Worm (Caenorhabditis elegans) whole organism, L1 larva: ENCODE results near the gene Y102A11A.2.

Experiments used
- C04F5.9 ChIP-seq: sonication (generic microtip); optimal IDR thresholded peaks from 2 replicates; lab custom pipeline; 2016; ENCODE audit warnings: missing genetic modification characterization, missing compliant biosample characterization
- alr-1 ChIP-seq: fragments of 200-800 bp; sonication (Bioruptor generic); optimal IDR thresholded peaks from 2 replicates; lab custom pipeline; 2018; ENCODE audit warnings: borderline replicate concordance, mild to moderate bottlenecking, missing genetic modification characterization, missing compliant biosample characterization
- ama-1 ChIP-seq: fragments of 150-350 bp; optimal IDR thresholded peaks from 2 replicates; lab custom pipeline; 2014
- blmp-1 ChIP-seq: fragments of 150-350 bp; optimal IDR thresholded peaks from 2 replicates; lab custom pipeline; 2014; ENCODE audit warnings: missing biosample characterization, missing genetic modification characterization
- ceh-63 ChIP-seq: fragments of 200-800 bp; sonication (Bioruptor generic); optimal IDR thresholded peaks from 2 replicates; lab custom pipeline; 2018; ENCODE audit warnings: mild to moderate bottlenecking, missing genetic modification characterization, missing compliant biosample characterization
- ceh-8 ChIP-seq: fragments of 200-800 bp; sonication (Bioruptor generic); optimal IDR thresholded peaks from 2 replicates; lab custom pipeline; 2018; ENCODE audit warnings: mild to moderate bottlenecking, missing genetic modification characterization, moderate library complexity, missing compliant biosample characterization
- egl-13 ChIP-seq: sonication (generic microtip); optimal IDR thresholded peaks from 2 replicates; lab custom pipeline; 2016; ENCODE audit warnings: missing genotype, missing genetic modification reagents, missing genetic modification characterization, missing compliant biosample characterization
- egl-27 ChIP-seq, 2 experiments: fragments of 150-350 bp in 1 of 2; sonication (generic microtip); optimal IDR thresholded peaks; 3 replicates each; lab custom pipeline; 2017 to 2018; ENCODE audit warnings: missing biosample characterization in 2 of 2, missing genetic modification characterization in 2 of 2, missing genetic modification reagents in 2 of 2
- elt-2 ChIP-seq: sonication (generic microtip); optimal IDR thresholded peaks from 2 replicates; lab custom pipeline; 2016; ENCODE audit warnings: missing genetic modification characterization, mild to moderate bottlenecking, inconsistent platforms, missing compliant biosample characterization, missing genetic modification reagents
- elt-3 ChIP-seq, 6 experiments: fragments of 150-350 bp in 1 of 6; sonication (generic microtip); optimal IDR thresholded peaks; 2 replicates each; lab custom pipeline; 2017 to 2018; ENCODE audit warnings: missing biosample characterization in 6 of 6, missing genetic modification characterization in 6 of 6, inconsistent platforms in 1 of 6
- fkh-10 ChIP-seq: sonication (generic microtip); optimal IDR thresholded peaks from 2 replicates; lab custom pipeline; 2017; ENCODE audit warnings: missing biosample characterization, missing genetic modification reagents, missing genetic modification characterization
- fkh-4 ChIP-seq: sonication (generic microtip); optimal IDR thresholded peaks from 2 replicates; lab custom pipeline; 2016; ENCODE audit warnings: missing compliant biosample characterization, missing genetic modification characterization, borderline replicate concordance
- fkh-8 ChIP-seq: sonication (generic microtip); optimal IDR thresholded peaks from 2 replicates; lab custom pipeline; 2016; ENCODE audit warnings: mild to moderate bottlenecking, missing genetic modification characterization, missing compliant biosample characterization
- fos-1 ChIP-seq: fragments of 150-350 bp; optimal IDR thresholded peaks from 2 replicates; lab custom pipeline; 2014; ENCODE audit warnings: missing biosample characterization, missing genetic modification characterization
- hlh-17 ChIP-seq: fragments of 200-800 bp; sonication (Bioruptor generic); optimal IDR thresholded peaks from 2 replicates; lab custom pipeline; 2018; ENCODE audit warnings: missing genetic modification characterization, mild to moderate bottlenecking, missing compliant biosample characterization, moderate library complexity, borderline replicate concordance
- irx-1 ChIP-seq: sonication (generic microtip); optimal IDR thresholded peaks from 2 replicates; lab custom pipeline; 2016; ENCODE audit warnings: missing genetic modification characterization, missing compliant biosample characterization
- lin-14 ChIP-seq: fragments of 200-800 bp; sonication (Bioruptor generic); optimal IDR thresholded peaks from 2 replicates; lab custom pipeline; 2018; ENCODE audit warnings: mild to moderate bottlenecking, missing genetic modification characterization, moderate library complexity, missing compliant biosample characterization
- lin-15B ChIP-seq: fragments of 150-350 bp; sonication (generic microtip); optimal IDR thresholded peaks from 3 replicates; lab custom pipeline; 2014; ENCODE audit warnings: missing biosample characterization, missing genetic modification characterization
- lin-39 ChIP-seq: fragments of 150-350 bp; optimal IDR thresholded peaks from 2 replicates; lab custom pipeline; 2014; ENCODE audit warnings: missing biosample characterization, missing genetic modification reagents, missing genetic modification characterization
- mab-9 ChIP-seq: fragments of 200-800 bp; sonication (Bioruptor generic); IDR thresholded peaks from 2 replicates; pipeline ENCODE4 v1.3.6; 2022; ENCODE audit warnings: missing genetic modification reagents, missing genetic modification characterization, missing compliant biosample characterization
- mep-1 ChIP-seq: fragments of 150-350 bp; optimal IDR thresholded peaks from 2 replicates; lab custom pipeline; 2014; ENCODE audit warnings: missing biosample characterization, missing genetic modification characterization
- nhr-28 ChIP-seq: fragments of 150-350 bp; optimal IDR thresholded peaks from 2 replicates; lab custom pipeline; 2014; ENCODE audit warnings: missing biosample characterization, missing genetic modification characterization
- nhr-71 ChIP-seq: sonication (generic microtip); optimal IDR thresholded peaks from 2 replicates; lab custom pipeline; 2016; ENCODE audit warnings: mild to moderate bottlenecking, missing genetic modification characterization, moderate library complexity, missing compliant biosample characterization
- nhr-77 ChIP-seq: fragments of 150-350 bp; optimal IDR thresholded peaks from 2 replicates; lab custom pipeline; 2014; ENCODE audit warnings: missing biosample characterization, missing genetic modification characterization
- nhr-85 ChIP-seq: sonication (generic microtip); peaks from one replicate; lab custom pipeline; 2016; ENCODE audit warnings: missing genetic modification characterization, inconsistent platforms, missing compliant biosample characterization
- pag-3 ChIP-seq: sonication (generic microtip); optimal IDR thresholded peaks from 2 replicates; lab custom pipeline; 2017; ENCODE audit warnings: missing genetic modification characterization, mild to moderate bottlenecking, missing compliant biosample characterization, antibody characterized with exemption, borderline replicate concordance; ENCODE audit not compliant: insufficient read depth
- pax-3 ChIP-seq: fragments of 200-800 bp; sonication (Bioruptor generic); optimal IDR thresholded peaks from 2 replicates; lab custom pipeline; 2018; ENCODE audit warnings: mild to moderate bottlenecking, missing genetic modification characterization, moderate library complexity, missing compliant biosample characterization
- snpc-4 ChIP-seq: fragments of 150-350 bp; optimal IDR thresholded peaks from 2 replicates; lab custom pipeline; 2014; ENCODE audit warnings: missing biosample characterization, missing genetic modification characterization
- sox-4 ChIP-seq: sonication (generic microtip); optimal IDR thresholded peaks from 2 replicates; lab custom pipeline; 2016; ENCODE audit warnings: missing genetic modification characterization, missing compliant biosample characterization
- tbx-2 ChIP-seq: sonication (generic microtip); optimal IDR thresholded peaks from 2 replicates; lab custom pipeline; 2016; ENCODE audit warnings: missing genetic modification characterization, missing compliant biosample characterization
- unc-30 ChIP-seq: sonication (generic microtip); optimal IDR thresholded peaks from 2 replicates; lab custom pipeline; 2017; ENCODE audit warnings: missing biosample characterization, missing genetic modification characterization
- vab-15 ChIP-seq: sonication (generic microtip); optimal IDR thresholded peaks from 2 replicates; lab custom pipeline; 2017; ENCODE audit warnings: missing genotype, mild to moderate bottlenecking, missing genetic modification characterization, missing compliant biosample characterization
- zip-4 ChIP-seq: fragments of 200-800 bp; sonication (Bioruptor generic); optimal IDR thresholded peaks from 2 replicates; lab custom pipeline; 2018; ENCODE audit warnings: mild to moderate bottlenecking, missing genetic modification characterization, moderate library complexity, missing compliant biosample characterization

Gene Y102A11A.2

DNA sequence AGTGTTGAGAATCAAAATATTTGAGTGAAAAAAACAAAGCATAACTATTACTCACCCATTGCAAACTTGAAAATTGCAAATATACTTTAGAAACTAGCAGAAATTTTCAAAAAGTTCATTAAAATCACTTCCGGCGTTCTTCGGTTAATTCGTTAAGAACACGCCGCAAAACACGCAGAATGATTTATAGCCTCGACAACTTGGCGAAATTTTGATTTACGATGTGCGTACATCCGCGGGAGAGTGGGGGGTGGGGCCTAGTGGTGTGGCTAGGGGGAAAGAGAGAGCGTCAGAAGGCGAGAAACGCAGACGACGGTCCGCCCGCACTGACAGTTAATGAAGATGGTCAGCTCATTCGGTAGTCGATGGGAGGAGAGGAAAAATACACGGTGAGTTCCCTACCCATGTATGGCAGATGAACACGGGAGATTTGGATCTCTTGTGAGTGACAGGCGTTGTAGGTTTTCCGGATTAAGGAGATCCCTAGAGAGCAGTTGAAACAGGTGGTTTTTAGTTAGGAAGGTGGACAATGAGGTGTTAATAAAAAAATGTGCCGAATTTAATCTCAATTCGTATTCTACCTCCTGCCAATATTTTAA lies 19.8 kb downstream of the Y102A11A.2 start, which contains the start of gene igcm-4:
igcm-4 (minus strand) TSS at position 237 of the 599 bp plus-strand sequence.
- TF ChIP-seq blmp-1 (peak; percentile 51), lin-14 (GFP tag; lab: Kevin White, UChicago) (peak; percentile 46), nhr-85 (tag; lab: Kevin White, UChicago) (peak; percentile 26), nhr-28 (tag; lab: Kevin White, UChicago) (no peak), mab-9 (GFP tag; lab: Robert Waterston, UW) (0 out of 2 replicates have a peak, but pooled peaks have one; percentile 30)
- TF ChIP-seq, all 84 proteins: peak for 4

- TF ChIP-seq vab-15: no peak
- TF ChIP-seq fkh-8: no peak
- no peak for TF ChIP-seq unc-30 (tag; lab: Kevin White, UChicago)
- TF ChIP-seq egl-27 (tag; optimal IDR thresholded peaks at IDR 0.05; lab: Kevin White, UChicago): no peak
- TF ChIP-seq elt-3 (tag; optimal IDR thresholded peaks at IDR 0.05; lab: Kevin White, UChicago): no peak
- TF ChIP-seq hlh-17 (GFP tag; lab: Kevin White, UChicago): no peak
- no peak for TF ChIP-seq ama-1 (lab: Kevin White, UChicago)
- TF ChIP-seq ceh-8: no peak
- TF ChIP-seq fos-1 (tag; lab: Kevin White, UChicago): no peak
- no peak for TF ChIP-seq irx-1 (tag; lab: Kevin White, UChicago)
- no peak for TF ChIP-seq C04F5.9 (tag; lab: Kevin White, UChicago)
- no peak for TF ChIP-seq lin-15B (tag; lab: Kevin White, UChicago)
- TF ChIP-seq sox-4 (tag; lab: Kevin White, UChicago): no peak
- TF ChIP-seq alr-1 (tag; lab: Kevin White, UChicago): no peak
- TF ChIP-seq lin-39 (tag; lab: Kevin White, UChicago): no peak
- no peak for TF ChIP-seq blmp-1
Observed at ce11 chrX:2047208-2047946, 20.9 kb downstream of the Y102A11A.2 start.

DNA sequence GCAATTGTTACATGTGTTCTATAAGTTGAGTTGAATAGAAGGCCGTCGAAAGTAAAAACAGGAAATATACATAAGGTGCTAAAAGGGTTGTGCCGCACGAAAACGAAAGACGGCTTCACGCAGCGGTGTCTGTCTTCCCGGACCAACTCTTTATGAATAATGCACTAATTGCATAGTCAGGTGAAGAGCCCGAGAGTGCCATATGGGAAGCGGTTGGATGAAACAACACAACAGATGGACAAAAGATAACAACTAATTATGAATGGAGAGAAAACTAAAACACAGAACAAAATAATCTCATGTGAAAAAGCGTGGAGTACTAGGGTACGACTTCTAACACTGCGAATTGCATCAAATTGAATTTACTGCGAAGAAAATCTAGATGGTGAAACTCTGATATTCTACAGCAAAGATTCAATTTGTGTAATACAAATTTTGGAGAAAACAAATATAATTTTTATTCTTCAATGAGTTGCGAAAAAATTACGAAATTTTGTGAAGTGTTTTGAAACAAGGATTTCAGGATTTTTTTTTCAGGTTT lies 22.5 kb downstream of the Y102A11A.2 start:
- TF ChIP-seq tbx-2 (tag; lab: Kevin White, UChicago) (no peak), fkh-4 (no peak), ceh-8 (peak; percentile 21), pag-3 (tag; lab: Kevin White, UChicago) (no peak), snpc-4 (tag; lab: Kevin White, UChicago) (no peak), lin-14 (GFP tag; lab: Kevin White, UChicago) (peak; percentile 12), fkh-10 (GFP tag; lab: Kevin White, UChicago) (peak; percentile 43)
- TF ChIP-seq, all 84 proteins: peak for 3

DNA sequence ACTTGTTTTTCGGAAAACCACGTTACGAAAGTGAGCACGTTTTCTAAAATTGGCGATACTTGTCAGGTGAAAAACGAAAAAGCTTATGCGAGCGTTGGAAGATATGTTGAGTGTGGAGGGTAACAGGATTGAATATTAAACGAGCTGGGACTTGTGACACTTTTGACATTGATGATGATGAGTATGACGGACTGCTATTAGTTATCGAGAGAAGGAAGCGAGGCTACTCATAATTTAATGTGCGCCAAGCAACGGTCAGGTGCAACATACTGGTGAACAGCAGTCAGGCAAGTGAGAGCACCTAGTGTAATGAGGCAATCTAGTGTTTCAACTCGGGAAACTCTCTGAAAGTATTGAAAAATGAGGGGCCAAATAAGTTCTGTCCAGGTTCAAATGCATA lies 23.8 kb downstream of the Y102A11A.2 start:
- TF ChIP-seq blmp-1 (no peak), sox-4 (tag; lab: Kevin White, UChicago) (no peak), zip-4 (GFP tag; lab: Kevin White, UChicago) (no peak), ceh-63 (GFP tag; lab: Kevin White, UChicago) (peak; percentile 42), mep-1 (tag; lab: Kevin White, UChicago) (no peak), lin-14 (GFP tag; lab: Kevin White, UChicago) (no peak), nhr-77 (tag; lab: Kevin White, UChicago) (no peak), nhr-71 (tag; lab: Kevin White, UChicago) (no peak)

- TF ChIP-seq pax-3: no peak
- no peak for TF ChIP-seq egl-13 (tag; lab: Kevin White, UChicago)
- TF ChIP-seq egl-27 (tag; optimal IDR thresholded peaks at IDR 0.05; lab: Kevin White, UChicago): no peak
- TF ChIP-seq elt-2 (tag; lab: Kevin White, UChicago): peak; percentile 48
Observed at ce11 chrX:2051602-2052001, 25.2 kb downstream of the Y102A11A.2 start, which contains the start of gene Y102A11A.1. TSS of gene Y102A11A.1 (plus strand) at chrX:2051824.
